Worm (Caenorhabditis elegans) whole organism, L2 larva: ENCODE results near the gene dro-1.

ENCODE experiments used
- C34F6.9 ChIP-seq: fragments of 150-350 bp; optimal IDR thresholded peaks from 2 replicates; lab custom pipeline; 2014; ENCODE audit warnings: missing biosample characterization, missing genetic modification characterization
- F13H6.1 ChIP-seq: sonication (generic microtip); optimal IDR thresholded peaks from 2 replicates; lab custom pipeline; 2016; ENCODE audit warnings: missing genetic modification characterization, missing compliant biosample characterization
- R02D3.7 ChIP-seq: fragments of 150-350 bp; optimal IDR thresholded peaks from 2 replicates; lab custom pipeline; 2014; ENCODE audit warnings: missing biosample characterization, missing genetic modification characterization
- Y55F3AM.14 ChIP-seq: fragments of 200-800 bp; sonication (Bioruptor generic); optimal IDR thresholded peaks from 2 replicates; lab custom pipeline; 2018; ENCODE audit warnings: mild to moderate bottlenecking, missing genetic modification characterization, missing compliant biosample characterization
- ZK546.5 ChIP-seq: sonication (generic microtip); optimal IDR thresholded peaks from 2 replicates; lab custom pipeline; 2017; ENCODE audit warnings: missing biosample characterization, missing genetic modification characterization
- alr-1 ChIP-seq: fragments of 150-350 bp; optimal IDR thresholded peaks from 2 replicates; lab custom pipeline; 2014; ENCODE audit warnings: missing biosample characterization, missing genetic modification characterization
- ama-1 ChIP-seq: fragments of 150-350 bp; optimal IDR thresholded peaks from 2 replicates; lab custom pipeline; 2018; ENCODE audit warnings: inconsistent platforms
- blmp-1 ChIP-seq: sonication (generic microtip); optimal IDR thresholded peaks from 2 replicates; lab custom pipeline; 2017; ENCODE audit warnings: missing genetic modification characterization, mild to moderate bottlenecking, missing compliant biosample characterization, antibody characterized with exemption, moderate library complexity; ENCODE audit not compliant: insufficient read depth
- ceh-16 ChIP-seq: fragments of 150-350 bp; optimal IDR thresholded peaks from 2 replicates; lab custom pipeline; 2014; ENCODE audit warnings: missing biosample characterization, missing genetic modification characterization
- ceh-82 ChIP-seq: fragments of 150-350 bp; optimal IDR thresholded peaks from 2 replicates; lab custom pipeline; 2014; ENCODE audit warnings: missing biosample characterization, missing genetic modification characterization
- crh-2 ChIP-seq: sonication (generic microtip); optimal IDR thresholded peaks from 2 replicates; lab custom pipeline; 2017; ENCODE audit warnings: missing biosample characterization, missing genetic modification characterization
- dmd-4 ChIP-seq: sonication (generic microtip); optimal IDR thresholded peaks from 2 replicates; lab custom pipeline; 2017; ENCODE audit warnings: missing biosample characterization, missing genetic modification characterization
- egl-27 ChIP-seq: sonication (generic microtip); optimal IDR thresholded peaks from 3 replicates; lab custom pipeline; 2017; ENCODE audit warnings: missing biosample characterization, missing genetic modification reagents, missing genetic modification characterization
- elt-1 ChIP-seq: fragments of 150-350 bp; optimal IDR thresholded peaks from 2 replicates; lab custom pipeline; 2014; ENCODE audit warnings: missing biosample characterization, missing genetic modification characterization
- elt-3 ChIP-seq: sonication (generic microtip); optimal IDR thresholded peaks from 2 replicates; lab custom pipeline; 2017; ENCODE audit warnings: missing biosample characterization, missing genetic modification characterization
- fos-1 ChIP-seq: fragments of 150-350 bp; optimal IDR thresholded peaks from 2 replicates; lab custom pipeline; 2014; ENCODE audit warnings: missing biosample characterization, missing genetic modification characterization
- gmeb-1 ChIP-seq: fragments of 150-350 bp; optimal IDR thresholded peaks from 2 replicates; lab custom pipeline; 2014; ENCODE audit warnings: missing biosample characterization, missing genetic modification characterization
- lin-11 ChIP-seq: fragments of 150-350 bp; sonication (generic microtip); optimal IDR thresholded peaks from 2 replicates; lab custom pipeline; 2014; ENCODE audit warnings: missing biosample characterization, missing genetic modification characterization, inconsistent platforms, mixed read lengths
- lin-13 ChIP-seq: fragments of 150-350 bp; optimal IDR thresholded peaks from 2 replicates; lab custom pipeline; 2014; ENCODE audit warnings: missing biosample characterization, missing genetic modification reagents, missing genetic modification characterization
- lin-39 ChIP-seq: fragments of 150-350 bp; optimal IDR thresholded peaks from 2 replicates; lab custom pipeline; 2014; ENCODE audit warnings: missing biosample characterization, missing genetic modification reagents, missing genetic modification characterization
- lsy-2 ChIP-seq, 2 experiments: fragments of 150-350 bp in 1 of 2; sonication (generic microtip) in 1 of 2; optimal IDR thresholded peaks; 2 replicates each; lab custom pipeline; 2014 to 2017; ENCODE audit warnings: missing biosample characterization in 2 of 2, missing genetic modification characterization in 2 of 2
- mab-5 ChIP-seq: fragments of 150-350 bp; optimal IDR thresholded peaks from 2 replicates; lab custom pipeline; 2014; ENCODE audit warnings: missing biosample characterization, missing genetic modification characterization
- mbf-1 ChIP-seq: sonication (generic microtip); optimal IDR thresholded peaks from 2 replicates; lab custom pipeline; 2017; ENCODE audit warnings: missing biosample characterization, missing genetic modification characterization
- mdl-1 ChIP-seq, 2 experiments: fragments of 150-350 bp in 1 of 2; sonication (generic microtip) in 1 of 2; optimal IDR thresholded peaks; 2 replicates each; lab custom pipeline; 2017; ENCODE audit warnings: missing biosample characterization in 2 of 2, missing genetic modification characterization in 2 of 2
- nhr-10 ChIP-seq: sonication (generic microtip); optimal IDR thresholded peaks from 2 replicates; lab custom pipeline; 2017; ENCODE audit warnings: missing biosample characterization, missing genetic modification characterization
- nhr-11 ChIP-seq: fragments of 150-350 bp; optimal IDR thresholded peaks from 2 replicates; lab custom pipeline; 2014; ENCODE audit warnings: missing biosample characterization, missing genetic modification characterization
- nhr-12 ChIP-seq: fragments of 150-350 bp; optimal IDR thresholded peaks from 2 replicates; lab custom pipeline; 2014; ENCODE audit warnings: missing biosample characterization, missing genetic modification characterization
- nhr-129 ChIP-seq: fragments of 150-350 bp; optimal IDR thresholded peaks from 2 replicates; lab custom pipeline; 2014; ENCODE audit warnings: missing biosample characterization, missing genetic modification characterization
- nhr-21 ChIP-seq: fragments of 150-350 bp; optimal IDR thresholded peaks from 2 replicates; lab custom pipeline; 2014; ENCODE audit warnings: missing biosample characterization, missing genetic modification characterization
- nhr-23 ChIP-seq: fragments of 150-350 bp; optimal IDR thresholded peaks from 2 replicates; lab custom pipeline; 2014; ENCODE audit warnings: missing biosample characterization, missing genetic modification reagents, missing genetic modification characterization
- nhr-237 ChIP-seq: fragments of 150-350 bp; optimal IDR thresholded peaks from 2 replicates; lab custom pipeline; 2014; ENCODE audit warnings: missing biosample characterization, missing genetic modification characterization
- nhr-25 ChIP-seq: fragments of 150-350 bp; sonication (generic microtip); optimal IDR thresholded peaks from 3 replicates; lab custom pipeline; 2014; ENCODE audit warnings: missing biosample characterization, missing genetic modification characterization
- nhr-6 ChIP-seq: fragments of 150-350 bp; optimal IDR thresholded peaks from 2 replicates; lab custom pipeline; 2014; ENCODE audit warnings: missing biosample characterization, missing genetic modification characterization
- nhr-77 ChIP-seq: fragments of 150-350 bp; optimal IDR thresholded peaks from 2 replicates; lab custom pipeline; 2014; ENCODE audit warnings: missing biosample characterization, missing genetic modification characterization
- peb-1 ChIP-seq: fragments of 150-350 bp; optimal IDR thresholded peaks from 2 replicates; lab custom pipeline; 2014; ENCODE audit warnings: missing biosample characterization, missing genetic modification characterization
- sem-4 ChIP-seq: fragments of 150-350 bp; optimal IDR thresholded peaks from 2 replicates; lab custom pipeline; 2014; ENCODE audit warnings: missing biosample characterization, missing genetic modification reagents, missing genetic modification characterization
- sma-3 ChIP-seq: sonication (generic microtip); optimal IDR thresholded peaks from 2 replicates; lab custom pipeline; 2016; ENCODE audit warnings: missing genetic modification reagents, missing genetic modification characterization, missing compliant biosample characterization
- sma-9 ChIP-seq, 2 experiments: fragments of 150-350 bp in 1 of 2; sonication (generic microtip) in 1 of 2; optimal IDR thresholded peaks; 2 replicates each; lab custom pipeline; 2014 to 2016; ENCODE audit warnings: missing genetic modification characterization in 2 of 2, mild to moderate bottlenecking in 1 of 2, missing biosample characterization in 1 of 2, missing compliant biosample characterization in 1 of 2, missing genetic modification reagents in 1 of 2, moderate library complexity in 1 of 2
- unc-39 ChIP-seq: fragments of 150-350 bp; optimal IDR thresholded peaks from 2 replicates; lab custom pipeline; 2014; ENCODE audit warnings: missing biosample characterization, missing genetic modification characterization
- unc-55 ChIP-seq: fragments of 150-350 bp; sonication (generic microtip); optimal IDR thresholded peaks from 3 replicates; lab custom pipeline; 2014; ENCODE audit warnings: missing biosample characterization, missing genetic modification reagents, missing genetic modification characterization
- unc-62 ChIP-seq: fragments of 150-350 bp; optimal IDR thresholded peaks from 2 replicates; lab custom pipeline; 2014; ENCODE audit warnings: missing biosample characterization, missing genetic modification reagents, missing genetic modification characterization
- zag-1 ChIP-seq: fragments of 150-350 bp; optimal IDR thresholded peaks from 2 replicates; lab custom pipeline; 2014; ENCODE audit warnings: missing biosample characterization, missing genetic modification characterization
- ztf-4 ChIP-seq: fragments of 150-350 bp; optimal IDR thresholded peaks from 2 replicates; lab custom pipeline; 2014; ENCODE audit warnings: missing biosample characterization, missing genetic modification characterization

dro-1 gene

DNA sequence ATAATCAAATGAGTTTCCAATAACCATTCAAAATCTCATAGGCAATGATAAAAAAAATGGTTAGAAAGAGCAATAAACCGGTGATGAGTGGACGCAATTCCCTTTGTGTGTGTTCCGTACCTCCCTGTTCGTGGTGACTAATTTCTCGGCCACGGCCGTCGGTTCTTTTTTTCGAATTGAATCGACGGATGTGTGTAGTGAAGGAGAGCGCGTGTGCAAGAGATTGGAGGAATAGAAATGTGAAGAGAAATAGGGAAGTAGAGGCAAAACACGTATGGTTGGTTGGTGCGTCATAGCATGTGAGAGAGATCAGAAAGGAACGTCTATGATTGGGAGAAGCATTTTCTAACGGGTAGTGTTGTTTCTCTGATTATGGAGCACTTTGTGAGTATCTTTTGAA lies 17.4 kb downstream of the dro-1 start (continued):
- TF ChIP-seq unc-39 (tag; lab: Kevin White, UChicago) (no peak), blmp-1 (tag; lab: Kevin White, UChicago) (no peak), sem-4 (tag; lab: Kevin White, UChicago) (no peak), zag-1 (tag; lab: Kevin White, UChicago) (no peak), nhr-77 (tag; lab: Kevin White, UChicago) (no peak), elt-1 (tag; lab: Kevin White, UChicago) (no peak), crh-2 (peak; percentile 25), nhr-129 (tag; lab: Kevin White, UChicago) (peak; percentile 74), peb-1 (tag; lab: Kevin White, UChicago) (no peak), lin-39 (tag; lab: Kevin White, UChicago) (no peak), F13H6.1 (tag; lab: Kevin White, UChicago) (no peak), lin-11 (tag; lab: Kevin White, UChicago) (peak; percentile 21)

DNA sequence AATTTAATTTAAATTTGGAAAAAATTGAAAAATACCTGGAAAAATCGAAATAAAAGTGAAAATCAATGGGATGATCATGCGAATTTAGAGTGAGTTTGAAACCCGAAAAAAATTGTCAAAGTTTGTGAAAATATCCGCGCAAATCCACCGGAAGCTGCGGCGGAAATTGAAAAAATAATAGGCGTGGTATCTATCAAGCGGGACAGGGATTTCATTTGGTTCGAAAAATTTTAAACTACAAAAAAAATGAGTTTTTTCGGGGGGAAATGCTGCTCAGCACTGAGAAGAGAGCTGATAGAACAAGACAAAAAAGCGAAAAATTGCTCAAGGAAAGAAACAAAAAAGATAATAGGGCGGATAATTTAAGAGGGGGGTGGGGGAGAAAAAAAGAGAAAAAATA lies 28.5 kb downstream of the dro-1 start, which contains the start of gene T03F6.9:
TSS of gene T03F6.9 (minus strand) at position 101 of the 400 bp plus-strand sequence.
- TF ChIP-seq sma-9 (GFP tag; optimal IDR thresholded peaks at IDR 0.05; lab: Kevin White, UChicago) = no peak
- TF ChIP-seq sma-9 (tag; optimal IDR thresholded peaks at IDR 0.05; lab: Kevin White, UChicago) = no peak
- TF ChIP-seq ceh-16 (tag; lab: Kevin White, UChicago) = no peak
- TF ChIP-seq unc-55 = no peak
- TF ChIP-seq ama-1 (lab: Kevin White, UChicago) = no peak
- TF ChIP-seq Y55F3AM.14 (GFP tag; lab: Kevin White, UChicago) = no peak
- TF ChIP-seq unc-39 (tag; lab: Kevin White, UChicago) = no peak
- TF ChIP-seq C34F6.9 (tag; lab: Kevin White, UChicago) = no peak
- no peak for TF ChIP-seq fos-1 (tag; lab: Kevin White, UChicago)
- TF ChIP-seq mbf-1 (tag; lab: Kevin White, UChicago) = no peak
- no peak for TF ChIP-seq lin-13 (GFP tag; lab: Kevin White, UChicago)
- TF ChIP-seq alr-1 (tag; lab: Kevin White, UChicago) = no peak
- no peak for TF ChIP-seq sem-4 (tag; lab: Kevin White, UChicago)
- no peak for TF ChIP-seq nhr-12 (tag; lab: Kevin White, UChicago)
- TF ChIP-seq nhr-6 (tag; lab: Kevin White, UChicago) = no peak
- no peak for TF ChIP-seq crh-2
- TF ChIP-seq nhr-23 (tag; lab: Kevin White, UChicago) = no peak
- no peak for TF ChIP-seq peb-1 (tag; lab: Kevin White, UChicago)
- TF ChIP-seq sma-3 = no peak
- no peak for TF ChIP-seq nhr-237 (tag; lab: Kevin White, UChicago)
- TF ChIP-seq, all 48 proteins: peak for 0

DNA sequence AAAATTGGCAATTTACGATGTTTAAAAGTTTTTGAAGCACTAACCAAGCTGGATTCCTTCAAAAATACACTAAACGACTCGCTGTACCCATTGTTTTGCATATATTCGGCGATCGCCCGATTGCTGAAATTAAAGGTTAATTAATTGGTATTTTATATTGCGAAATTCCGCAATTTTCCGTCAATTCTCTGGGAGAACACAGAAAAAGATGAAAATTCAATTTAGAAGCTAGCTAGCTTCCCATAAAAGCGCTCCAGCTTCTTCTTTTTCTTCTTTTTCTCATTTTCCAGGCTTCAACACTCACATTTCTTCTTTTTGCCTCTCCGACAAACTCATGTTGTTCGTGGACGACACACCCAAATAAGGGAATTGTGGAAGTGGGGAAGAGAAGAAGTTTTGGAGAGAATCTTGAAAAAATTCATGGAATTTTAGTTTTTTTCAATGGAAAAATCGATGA lies 33.8 kb downstream of the dro-1 start, which contains the start of gene lis-1:
TSS of gene lis-1 (minus strand) at position 407 of the 457 bp plus-strand sequence.
- TF ChIP-seq nhr-11 (tag; lab: Kevin White, UChicago) (no peak), lsy-2 (tag; optimal IDR thresholded peaks at IDR 0.05; lab: Kevin White, UChicago) (peak in 1 of 2 experiments; percentile 46)

DNA sequence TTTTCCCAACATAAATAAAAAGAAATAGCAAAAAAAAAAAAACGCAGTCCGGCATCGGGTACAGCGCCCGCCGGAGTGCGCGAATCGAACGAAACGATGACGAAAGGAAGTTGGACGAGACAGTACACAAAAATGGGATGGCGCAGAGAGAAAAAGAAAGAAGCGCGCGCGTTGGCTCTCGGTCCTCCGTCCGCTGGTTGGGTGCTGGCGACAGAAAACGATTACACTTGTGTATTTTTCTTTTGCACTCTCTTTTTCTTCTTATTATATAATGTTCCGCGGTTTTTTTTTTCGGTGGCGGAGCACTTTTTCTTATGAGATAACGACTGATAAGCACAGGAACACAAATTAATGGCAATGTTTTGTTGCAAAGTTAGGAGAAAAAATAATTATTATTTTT lies 34.8 kb downstream of the dro-1 start:
- no peak for TF ChIP-seq mbf-1 (tag; lab: Kevin White, UChicago)
- peak; percentile 24 for TF ChIP-seq nhr-129 (tag; lab: Kevin White, UChicago)
- TF ChIP-seq mdl-1 (tag; optimal IDR thresholded peaks at IDR 0.05; lab: Kevin White, UChicago) = peak in 1 of 2 experiments; percentile 19
- peak; percentile 40 for TF ChIP-seq C34F6.9 (tag; lab: Kevin White, UChicago)
- no peak for TF ChIP-seq nhr-11 (tag; lab: Kevin White, UChicago)
- no peak for TF ChIP-seq elt-3
- TF ChIP-seq mab-5 (tag; lab: Kevin White, UChicago) = no peak
- TF ChIP-seq gmeb-1 (tag; lab: Kevin White, UChicago) = peak; percentile 24
- TF ChIP-seq nhr-21 (tag; lab: Kevin White, UChicago) = no peak
- peak; percentile 52 for TF ChIP-seq crh-2
- TF ChIP-seq nhr-12 (tag; lab: Kevin White, UChicago) = no peak
- TF ChIP-seq sma-3 = peak; percentile 32
- no peak for TF ChIP-seq nhr-10
- no peak for TF ChIP-seq nhr-237 (tag; lab: Kevin White, UChicago)
- TF ChIP-seq fos-1 (tag; lab: Kevin White, UChicago) = peak; percentile 86
- TF ChIP-seq dmd-4 (tag; lab: Kevin White, UChicago) = no peak
- TF ChIP-seq ceh-82 (tag; lab: Kevin White, UChicago) = no peak
- TF ChIP-seq ama-1 (lab: Kevin White, UChicago) = no peak
- TF ChIP-seq egl-27 (tag; lab: Kevin White, UChicago) = no peak
- TF ChIP-seq nhr-6 (tag; lab: Kevin White, UChicago) = no peak
- no peak for TF ChIP-seq Y55F3AM.14 (GFP tag; lab: Kevin White, UChicago)
- TF ChIP-seq nhr-25 (tag; lab: Kevin White, UChicago) = no peak
- TF ChIP-seq ceh-16 (tag; lab: Kevin White, UChicago) = no peak
- TF ChIP-seq ztf-4 (tag; lab: Kevin White, UChicago) = no peak
- TF ChIP-seq unc-39 (tag; lab: Kevin White, UChicago) = no peak
- TF ChIP-seq nhr-23 (tag; lab: Kevin White, UChicago) = no peak
- no peak for TF ChIP-seq nhr-77 (tag; lab: Kevin White, UChicago)
- TF ChIP-seq sma-9 (GFP tag; optimal IDR thresholded peaks at IDR 0.05; lab: Kevin White, UChicago) = no peak
- no peak for TF ChIP-seq sma-9 (tag; optimal IDR thresholded peaks at IDR 0.05; lab: Kevin White, UChicago)
- no peak for TF ChIP-seq ZK546.5 (tag; lab: Kevin White, UChicago)
- TF ChIP-seq lin-13 (GFP tag; lab: Kevin White, UChicago) = no peak
- TF ChIP-seq unc-62 (GFP tag; lab: Kevin White, UChicago) = no peak
- TF ChIP-seq elt-1 (tag; lab: Kevin White, UChicago) = no peak
- no peak for TF ChIP-seq R02D3.7 (tag; lab: Kevin White, UChicago)
- TF ChIP-seq sem-4 (tag; lab: Kevin White, UChicago) = no peak
- no peak for TF ChIP-seq blmp-1 (tag; lab: Kevin White, UChicago)
